Worm (Caenorhabditis elegans) whole organism, L3 larva: Measurements from ENCODE around the gene K10G9.2.

Source experiments
- aly-2 ChIP-seq: fragments of 150-350 bp; optimal IDR thresholded peaks from 2 replicates; lab custom pipeline; 2014; ENCODE audit warnings: missing biosample characterization, missing genetic modification characterization
- ceh-16 ChIP-seq: sonication (generic microtip); optimal IDR thresholded peaks from 2 replicates; lab custom pipeline; 2017; ENCODE audit warnings: missing biosample characterization, missing genetic modification characterization
- ceh-28 ChIP-seq: fragments of 150-350 bp; optimal IDR thresholded peaks from 2 replicates; lab custom pipeline; 2014; ENCODE audit warnings: missing biosample characterization, missing genetic modification reagents, missing genetic modification characterization
- egl-27 ChIP-seq: sonication (generic microtip); optimal IDR thresholded peaks from 4 replicates; lab custom pipeline; 2017; ENCODE audit warnings: missing biosample characterization, missing genetic modification reagents, missing genetic modification characterization
- fkh-2 ChIP-seq: fragments of 150-350 bp; optimal IDR thresholded peaks from 2 replicates; lab custom pipeline; 2014; ENCODE audit warnings: missing biosample characterization, missing genetic modification reagents, missing genetic modification characterization
- nhr-11 ChIP-seq: fragments of 150-350 bp; optimal IDR thresholded peaks from 2 replicates; lab custom pipeline; 2014; ENCODE audit warnings: missing biosample characterization, missing genetic modification characterization
- nhr-28 ChIP-seq: fragments of 150-350 bp; optimal IDR thresholded peaks from 2 replicates; lab custom pipeline; 2014; ENCODE audit warnings: missing biosample characterization, missing genetic modification characterization
- snpc-4 ChIP-seq: fragments of 150-350 bp; optimal IDR thresholded peaks from 2 replicates; lab custom pipeline; 2014; ENCODE audit warnings: missing biosample characterization, missing genetic modification characterization
- unc-39 ChIP-seq: sonication (generic microtip); optimal IDR thresholded peaks from 4 replicates; lab custom pipeline; 2017; ENCODE audit warnings: missing biosample characterization, missing genetic modification characterization
- zag-1 ChIP-seq: fragments of 150-350 bp; optimal IDR thresholded peaks from 2 replicates; lab custom pipeline; 2014; ENCODE audit warnings: missing biosample characterization, missing genetic modification characterization
- ztf-11 ChIP-seq: fragments of 150-350 bp; optimal IDR thresholded peaks from 2 replicates; lab custom pipeline; 2014; ENCODE audit warnings: missing biosample characterization, missing genetic modification characterization

- TF ChIP-seq aly-2 (no peak), egl-27 (tag; lab: Kevin White, UChicago) (no peak), ceh-28 (tag; lab: Kevin White, UChicago) (no peak), unc-39 (no peak), fkh-2 (tag; lab: Kevin White, UChicago) (no peak), nhr-11 (tag; lab: Kevin White, UChicago) (no peak), ztf-11 (tag; lab: Kevin White, UChicago) (no peak), zag-1 (no peak), ceh-16 (tag; lab: Kevin White, UChicago) (no peak), snpc-4 (tag; lab: Kevin White, UChicago) (no peak), nhr-28 (tag; lab: Kevin White, UChicago) (no peak)
Observed at ce11 chrIII:10241332-10241829, 44.3 kb upstream of the K10G9.2 start.
